Fruit fly (Drosophila melanogaster): Measurements from ENCODE around the gene Gas41.

Gene Gas41

dm6 chr2L:6967422-6968012 is 17.5 kb upstream of the Gas41 start, which contains the start of gene Sumo:
Gene Sumo (minus strand): TSS chr2L:6967644.
- peak; percentile 14 for TF ChIP-seq Clk (GFP tag; optimal IDR thresholded peaks at IDR 0.05)
- TF ChIP-seq bab1 (GFP tag; optimal IDR thresholded peaks at IDR 0.05) = peak; percentile 11
- TF ChIP-seq Hr96 (GFP tag; optimal IDR thresholded peaks at IDR 0.05) = peak; percentile 72
- TF ChIP-seq Mnt (GFP tag; optimal IDR thresholded peaks at IDR 0.05) = peak; percentile 37
- TF ChIP-seq pad (GFP tag; optimal IDR thresholded peaks at IDR 0.05) = peak; percentile 22
- TF ChIP-seq CG11617 (GFP tag; optimal IDR thresholded peaks at IDR 0.05) = no peak
- no peak for TF ChIP-seq CG14711 (tag; optimal IDR thresholded peaks at IDR 0.05)
- TF ChIP-seq CG33017 (tag; optimal IDR thresholded peaks at IDR 0.05) = no peak
- no peak for TF ChIP-seq CG12768 (GFP tag; optimal IDR thresholded peaks at IDR 0.05)

- no peak for TF ChIP-seq CG7101 (tag; optimal IDR thresholded peaks at IDR 0.05)
- peak; percentile 4 for TF ChIP-seq tj (GFP tag; optimal IDR thresholded peaks at IDR 0.05)
Measured at dm6 chr2L:6966309-6966708, 16.3 kb upstream of the Gas41 start.

dm6 chr2L:6964632-6965031 is 14.6 kb upstream of the Gas41 start:
- TF ChIP-seq kay (GFP tag; ENCODE audit: borderline replicate concordance) (no peak), pad (GFP tag; optimal IDR thresholded peaks at IDR 0.05) (no peak), CG1620 (GFP tag; optimal IDR thresholded peaks at IDR 0.05) (no peak), CG12768 (GFP tag; optimal IDR thresholded peaks at IDR 0.05) (no peak), bab1 (GFP tag; optimal IDR thresholded peaks at IDR 0.05) (no peak), toe (GFP tag; optimal IDR thresholded peaks at IDR 0.05) (no peak), ovo (GFP tag; optimal IDR thresholded peaks at IDR 0.05) (no peak), cic (GFP tag; optimal IDR thresholded peaks at IDR 0.05) (no peak), CG7045 (GFP tag; optimal IDR thresholded peaks at IDR 0.05) (no peak), CG5204 (GFP tag; optimal IDR thresholded peaks at IDR 0.05) (no peak), Hr96 (GFP tag; optimal IDR thresholded peaks at IDR 0.05) (no peak), Clk (GFP tag; optimal IDR thresholded peaks at IDR 0.05) (no peak), CG14711 (tag; optimal IDR thresholded peaks at IDR 0.05) (no peak), Mnt (GFP tag; optimal IDR thresholded peaks at IDR 0.05) (no peak), Crg-1 (GFP tag; optimal IDR thresholded peaks at IDR 0.05) (no peak), CG11617 (GFP tag; optimal IDR thresholded peaks at IDR 0.05) (no peak), cnc (optimal IDR thresholded peaks at IDR 0.05) (no peak)

dm6 chr2L:6964022-6964434 is 14.0 kb upstream of the Gas41 start, which contains the start of the genes sip2 and Coprox:
Gene sip2 (minus strand): TSS chr2L:6964074.
Gene Coprox (plus strand): TSS chr2L:6964421.
- TF ChIP-seq Clk (GFP tag; optimal IDR thresholded peaks at IDR 0.05) (no peak), cnc (optimal IDR thresholded peaks at IDR 0.05) (no peak), CG7101 (tag; optimal IDR thresholded peaks at IDR 0.05) (peak; percentile 85), bab1 (GFP tag; optimal IDR thresholded peaks at IDR 0.05) (peak; percentile 58), CG33017 (tag; optimal IDR thresholded peaks at IDR 0.05) (peak; percentile 79), CG5204 (GFP tag; optimal IDR thresholded peaks at IDR 0.05) (no peak), kay (GFP tag; ENCODE audit: borderline replicate concordance) (no peak), CG12768 (GFP tag; optimal IDR thresholded peaks at IDR 0.05) (peak; percentile 26), pad (GFP tag; optimal IDR thresholded peaks at IDR 0.05) (peak; percentile 49), cic (GFP tag; optimal IDR thresholded peaks at IDR 0.05) (no peak), toe (GFP tag; optimal IDR thresholded peaks at IDR 0.05) (no peak), CG11617 (GFP tag; optimal IDR thresholded peaks at IDR 0.05) (peak; percentile 67), CG7045 (GFP tag; optimal IDR thresholded peaks at IDR 0.05) (peak; percentile 58), tj (GFP tag; optimal IDR thresholded peaks at IDR 0.05) (peak; percentile 52), Crg-1 (GFP tag; optimal IDR thresholded peaks at IDR 0.05) (no peak), CG14711 (tag; optimal IDR thresholded peaks at IDR 0.05) (peak; percentile 75), Hr96 (GFP tag; optimal IDR thresholded peaks at IDR 0.05) (no peak), ovo (GFP tag; optimal IDR thresholded peaks at IDR 0.05) (peak; percentile 5), CG1620 (GFP tag; optimal IDR thresholded peaks at IDR 0.05) (no peak), Mnt (GFP tag; optimal IDR thresholded peaks at IDR 0.05) (peak; percentile 7)

- peak; percentile 0 for TF ChIP-seq bab1 (GFP tag; optimal IDR thresholded peaks at IDR 0.05)
- no peak for TF ChIP-seq cnc (optimal IDR thresholded peaks at IDR 0.05)
Measured at dm6 chr2L:6960165-6960564, 10.2 kb upstream of the Gas41 start, which contains the start of the genes Atac1 and Hmgcl. Gene Atac1 (minus strand): TSS chr2L:6960328. Gene Hmgcl (plus strand): TSS chr2L:6960377.

dm6 chr2L:6956725-6957124 is 6.7 kb upstream of the Gas41 start, which contains the start of the genes CG13775 and CG3430:
Gene CG13775 (minus strand): TSS chr2L:6956950.
Gene CG3430 (plus strand): TSS chr2L:6957008.
- TF ChIP-seq pad (GFP tag; optimal IDR thresholded peaks at IDR 0.05) (no peak), Crg-1 (GFP tag; optimal IDR thresholded peaks at IDR 0.05) (peak; percentile 1), bab1 (GFP tag; optimal IDR thresholded peaks at IDR 0.05) (peak; percentile 40), kay (GFP tag; ENCODE audit: borderline replicate concordance) (no peak), CG11617 (GFP tag; optimal IDR thresholded peaks at IDR 0.05) (no peak), cnc (optimal IDR thresholded peaks at IDR 0.05) (no peak), cic (GFP tag; optimal IDR thresholded peaks at IDR 0.05) (no peak), Clk (GFP tag; optimal IDR thresholded peaks at IDR 0.05) (no peak), CG7045 (GFP tag; optimal IDR thresholded peaks at IDR 0.05) (no peak), CG33017 (tag; optimal IDR thresholded peaks at IDR 0.05) (no peak), ovo (GFP tag; optimal IDR thresholded peaks at IDR 0.05) (no peak), Mnt (GFP tag; optimal IDR thresholded peaks at IDR 0.05) (peak; percentile 19), CG12768 (GFP tag; optimal IDR thresholded peaks at IDR 0.05) (no peak), CG7101 (tag; optimal IDR thresholded peaks at IDR 0.05) (peak; percentile 10), tj (GFP tag; optimal IDR thresholded peaks at IDR 0.05) (peak; percentile 5), toe (GFP tag; optimal IDR thresholded peaks at IDR 0.05) (no peak), CG14711 (tag; optimal IDR thresholded peaks at IDR 0.05) (peak; percentile 2), CG1620 (GFP tag; optimal IDR thresholded peaks at IDR 0.05) (no peak), Hr96 (GFP tag; optimal IDR thresholded peaks at IDR 0.05) (no peak), CG5204 (GFP tag; optimal IDR thresholded peaks at IDR 0.05) (no peak)
